Worm (Caenorhabditis elegans) whole organism, L4 larva: Measurements from ENCODE around the gene F54E2.1.
A peak's percentile ranks its signal among the peaks of the same experiment; 100 is the strongest.

Source experiments
- T20F7.1 ChIP-seq: fragments of 200-800 bp; sonication (Bioruptor generic); optimal IDR thresholded peaks from 2 replicates; lab custom pipeline; 2018; ENCODE audit warnings: mild to moderate bottlenecking, missing genetic modification characterization, missing compliant biosample characterization
- T26A8.4 ChIP-seq: fragments of 200-800 bp; sonication (Bioruptor generic); IDR thresholded peaks from 2 replicates; pipeline ENCODE4 v1.3.6; 2022; ENCODE audit warnings: missing genetic modification characterization, missing compliant biosample characterization
- Y5F2A.4 ChIP-seq: fragments of 200-800 bp; sonication (Bioruptor generic); optimal IDR thresholded peaks from 2 replicates; lab custom pipeline; 2018; ENCODE audit warnings: mild to moderate bottlenecking, missing genetic modification characterization, missing compliant biosample characterization
- aha-1 ChIP-seq: fragments of 150-350 bp; peaks from one replicate; lab custom pipeline; 2014; ENCODE audit warnings: missing biosample characterization, missing genetic modification characterization
- ces-1 ChIP-seq: fragments of 150-350 bp; sonication (generic microtip); optimal IDR thresholded peaks from 4 replicates; lab custom pipeline; 2014; ENCODE audit warnings: missing biosample characterization, missing genetic modification reagents, missing genetic modification characterization
- daf-16 ChIP-seq, 3 experiments: sonication (generic microtip); optimal IDR thresholded peaks; 2 replicates each; lab custom pipeline; 2016 to 2017; ENCODE audit warnings: missing genetic modification characterization in 3 of 3, missing genetic modification reagents in 3 of 3, mild to moderate bottlenecking in 2 of 3, missing compliant biosample characterization in 2 of 3, missing biosample characterization in 1 of 3, moderate library complexity in 1 of 3
- daf-19 ChIP-seq: fragments of 200-800 bp; sonication (Bioruptor generic); conservative IDR thresholded peaks from 2 replicates; pipeline ENCODE4 v1.3.6; 2022; ENCODE audit warnings: missing genetic modification characterization, missing compliant biosample characterization
- dmd-6 ChIP-seq: fragments of 200-800 bp; sonication (Bioruptor generic); IDR thresholded peaks from 2 replicates; pipeline ENCODE4 v1.3.6; 2022; ENCODE audit warnings: missing genetic modification reagents, missing genetic modification characterization, missing compliant biosample characterization
- dpl-1 ChIP-seq: fragments of 150-350 bp; optimal IDR thresholded peaks from 2 replicates; lab custom pipeline; 2014; ENCODE audit warnings: missing biosample characterization, missing genetic modification reagents, missing genetic modification characterization
- egl-43 ChIP-seq: fragments of 200-800 bp; sonication (Bioruptor generic); IDR thresholded peaks from 2 replicates; pipeline ENCODE4 v1.3.6; 2022; ENCODE audit warnings: missing genetic modification reagents, missing genetic modification characterization, missing compliant biosample characterization
- hlh-11 ChIP-seq: fragments of 200-800 bp; sonication (Bioruptor generic); optimal IDR thresholded peaks from 2 replicates; lab custom pipeline; 2018; ENCODE audit warnings: mild to moderate bottlenecking, missing genetic modification characterization, missing compliant biosample characterization
- jun-1 ChIP-seq: fragments of 150-350 bp; optimal IDR thresholded peaks from 2 replicates; lab custom pipeline; 2014; ENCODE audit warnings: missing biosample characterization, missing genetic modification reagents, missing genetic modification characterization
- lin-1 ChIP-seq: fragments of 200-800 bp; sonication (Bioruptor generic); IDR thresholded peaks from 2 replicates; pipeline ENCODE4 v1.3.6; 2022; ENCODE audit warnings: missing genetic modification reagents, missing genetic modification characterization, missing compliant biosample characterization
- lin-15B ChIP-seq: fragments of 150-350 bp; sonication (generic microtip); optimal IDR thresholded peaks from 3 replicates; lab custom pipeline; 2014; ENCODE audit warnings: missing biosample characterization, missing genetic modification characterization
- madf-5 ChIP-seq, 2 experiments: fragments of 200-800 bp; sonication (Bioruptor generic); IDR thresholded peaks; 2 replicates each; pipeline ENCODE4 v1.3.6; 2022; ENCODE audit warnings: missing compliant biosample characterization in 2 of 2, missing genetic modification characterization in 2 of 2
- mep-1 ChIP-seq: fragments of 150-350 bp; sonication (generic microtip); optimal IDR thresholded peaks from 3 replicates; lab custom pipeline; 2014; ENCODE audit warnings: missing biosample characterization, missing genetic modification characterization
- mxl-2 ChIP-seq: fragments of 200-800 bp; sonication (Bioruptor generic); conservative IDR thresholded peaks from 2 replicates; pipeline ENCODE4 v1.3.6; 2022; ENCODE audit warnings: missing genetic modification reagents, missing genetic modification characterization, missing compliant biosample characterization
- nhr-28 ChIP-seq: fragments of 150-350 bp; optimal IDR thresholded peaks from 2 replicates; lab custom pipeline; 2014; ENCODE audit warnings: missing biosample characterization, missing genetic modification characterization
- saeg-2 ChIP-seq: fragments of 200-800 bp; sonication (Bioruptor generic); IDR thresholded peaks from 2 replicates; pipeline ENCODE4 v1.3.6; 2022; ENCODE audit warnings: missing genetic modification reagents, missing genetic modification characterization, missing compliant biosample characterization
- set-16 ChIP-seq: fragments of 200-800 bp; sonication (Bioruptor generic); IDR thresholded peaks from 2 replicates; pipeline ENCODE4 v1.3.6; 2022; ENCODE audit warnings: missing genetic modification reagents, missing genetic modification characterization, missing compliant biosample characterization
- skn-1 ChIP-seq: fragments of 150-350 bp; optimal IDR thresholded peaks from 2 replicates; lab custom pipeline; 2014; ENCODE audit warnings: missing biosample characterization, missing genetic modification characterization
- unc-62 ChIP-seq, 3 experiments: fragments of 150-350 bp in 1 of 3; sonication (generic microtip); optimal IDR thresholded peaks in 2 of 3; peaks in 1 of 3; 1 replicate in 1 of 3; 2 replicates in 2 of 3; lab custom pipeline; 2014 to 2017; ENCODE audit warnings: missing biosample characterization in 3 of 3, missing genetic modification characterization in 3 of 3, missing genetic modification reagents in 3 of 3, missing genotype in 1 of 3
- zag-1 ChIP-seq: fragments of 150-350 bp; optimal IDR thresholded peaks from 2 replicates; lab custom pipeline; 2014; ENCODE audit warnings: missing biosample characterization, missing genetic modification characterization
- zip-11 ChIP-seq: fragments of 200-800 bp; sonication (Bioruptor generic); IDR thresholded peaks from 2 replicates; pipeline ENCODE4 v1.3.6; 2022; ENCODE audit warnings: missing genetic modification characterization, missing compliant biosample characterization

F54E2.1 gene

DNA sequence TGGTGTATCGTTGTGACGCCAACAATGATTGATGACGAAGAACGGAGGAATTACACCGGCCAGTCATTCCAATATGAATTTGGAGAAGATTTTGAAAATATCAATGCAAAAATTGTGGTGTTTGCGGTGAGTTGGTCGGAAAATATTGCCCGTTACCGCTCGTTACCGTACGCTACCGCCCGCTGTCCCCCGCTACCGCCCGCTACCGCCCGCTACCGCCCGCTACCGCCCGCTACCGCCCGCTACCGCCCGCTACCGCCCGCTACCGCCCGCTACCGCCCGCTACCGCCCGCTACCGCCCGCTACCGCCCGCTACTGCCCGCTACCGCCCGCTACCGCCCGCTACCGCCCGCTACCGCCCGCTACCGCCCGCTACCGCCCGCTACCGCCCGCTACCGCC lies 32.8 kb upstream of the F54E2.1 start:
- 0 out of 2 replicates have a peak, but pooled peaks have one; percentile 12 for TF ChIP-seq egl-43 (GFP tag; lab: Robert Waterston, UW)
- TF ChIP-seq set-16, result peak; percentile 60

DNA sequence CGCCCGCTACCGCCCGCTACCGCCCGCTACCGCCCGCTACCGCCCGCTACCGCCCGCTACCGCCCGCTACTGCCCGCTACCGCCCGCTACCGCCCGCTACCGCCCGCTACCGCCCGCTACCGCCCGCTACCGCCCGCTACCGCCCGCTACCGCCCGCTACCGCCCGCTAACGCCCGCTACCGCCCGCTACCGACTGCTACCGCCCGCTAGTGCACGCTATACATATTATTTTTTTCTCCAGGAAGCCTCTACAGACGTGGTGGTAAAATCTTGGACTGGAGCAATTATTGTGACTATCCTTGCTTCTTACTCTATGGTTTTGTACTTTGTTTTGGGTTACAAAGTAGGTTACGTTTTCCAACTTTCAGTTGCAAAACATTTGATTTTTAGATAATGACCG lies 31.7 kb upstream of the F54E2.1 start:
- TF ChIP-seq set-16, result peak; percentile 80

DNA sequence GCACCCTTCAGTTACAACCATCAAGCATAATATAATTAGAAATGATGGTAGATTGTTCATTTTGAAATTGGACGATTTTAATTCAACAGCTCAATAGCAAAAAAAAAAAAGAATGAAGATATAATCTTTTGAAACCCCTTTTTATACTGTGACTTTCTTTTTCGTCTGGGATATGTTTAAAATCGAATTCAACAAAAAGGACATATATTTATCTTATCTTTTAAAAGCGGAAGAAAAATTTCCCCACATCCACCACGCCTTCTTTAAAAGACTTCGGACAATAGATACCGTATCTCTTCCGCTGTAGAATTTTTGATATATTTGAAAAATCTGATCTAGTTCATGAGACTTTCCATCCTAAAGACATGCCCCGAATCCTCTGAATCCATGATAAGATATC lies 29.4 kb upstream of the F54E2.1 start, which contains the start of gene R05D8.11:
Gene R05D8.11 (minus strand): TSS at position 101 of the 400 bp plus-strand sequence.
- no peak for TF ChIP-seq mxl-2 (GFP tag; lab: Robert Waterston, UW)
- TF ChIP-seq zag-1, result no peak
- TF ChIP-seq jun-1 (tag; lab: Kevin White, UChicago), result no peak
- TF ChIP-seq nhr-28, result no peak
- TF ChIP-seq madf-5 (GFP tag; IDR thresholded peaks at IDR 0.05; lab: Robert Waterston, UW), result no peak
- TF ChIP-seq T26A8.4 (GFP tag; lab: Robert Waterston, UW), result no peak
- no peak for TF ChIP-seq ces-1 (GFP tag; lab: Kevin White, UChicago)

DNA sequence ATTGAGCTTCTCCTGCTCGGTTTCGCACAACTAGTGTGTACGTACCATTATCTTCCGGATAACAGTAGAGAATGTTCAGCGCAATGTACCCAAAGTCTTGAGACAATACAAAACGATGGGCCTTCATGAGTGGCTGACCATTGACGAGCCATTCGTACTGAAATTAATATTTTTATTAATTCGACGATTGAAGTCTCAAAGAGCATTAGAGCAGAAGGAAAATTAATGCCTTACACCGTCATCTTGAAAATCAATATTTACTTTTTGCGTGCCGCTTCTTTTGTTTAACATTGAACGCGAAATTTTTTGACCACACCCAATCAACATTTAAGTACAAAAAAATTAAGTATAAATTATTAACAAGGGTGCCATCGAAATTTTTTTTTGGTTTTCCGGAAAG lies 17.2 kb upstream of the F54E2.1 start:
- TF ChIP-seq aha-1 (tag; lab: Kevin White, UChicago) (peak; percentile 66), daf-19 (GFP tag; lab: Robert Waterston, UW) (no peak), lin-15B (tag; lab: Kevin White, UChicago) (no peak), T20F7.1 (GFP tag; lab: Kevin White, UChicago) (no peak), dpl-1 (GFP tag; lab: Kevin White, UChicago) (no peak), Y5F2A.4 (no peak)

DNA sequence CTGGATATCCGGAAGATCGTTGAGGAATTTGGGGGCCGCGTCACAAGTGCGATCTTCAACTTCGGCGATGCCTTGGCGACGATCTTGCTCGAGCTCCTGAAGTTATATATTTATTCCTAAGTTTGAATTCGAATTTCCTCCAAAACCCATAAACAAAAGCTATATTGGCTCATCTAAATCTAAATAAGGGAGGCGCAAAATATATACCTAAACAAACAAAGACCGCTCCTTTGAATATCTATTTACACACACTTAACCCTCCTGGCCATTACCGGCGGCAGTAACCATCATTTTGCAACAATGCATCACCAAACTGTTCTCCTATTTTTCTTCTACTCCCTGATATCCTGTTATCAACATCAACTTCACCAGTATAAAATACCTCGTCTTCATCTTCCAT lies 14.2 kb upstream of the F54E2.1 start, which contains the start of gene F54E2.2:
Gene F54E2.2 (plus strand): TSS at position 301 of the 400 bp plus-strand sequence.
- TF ChIP-seq lin-1 (no peak), ces-1 (GFP tag; lab: Kevin White, UChicago) (no peak)

DNA sequence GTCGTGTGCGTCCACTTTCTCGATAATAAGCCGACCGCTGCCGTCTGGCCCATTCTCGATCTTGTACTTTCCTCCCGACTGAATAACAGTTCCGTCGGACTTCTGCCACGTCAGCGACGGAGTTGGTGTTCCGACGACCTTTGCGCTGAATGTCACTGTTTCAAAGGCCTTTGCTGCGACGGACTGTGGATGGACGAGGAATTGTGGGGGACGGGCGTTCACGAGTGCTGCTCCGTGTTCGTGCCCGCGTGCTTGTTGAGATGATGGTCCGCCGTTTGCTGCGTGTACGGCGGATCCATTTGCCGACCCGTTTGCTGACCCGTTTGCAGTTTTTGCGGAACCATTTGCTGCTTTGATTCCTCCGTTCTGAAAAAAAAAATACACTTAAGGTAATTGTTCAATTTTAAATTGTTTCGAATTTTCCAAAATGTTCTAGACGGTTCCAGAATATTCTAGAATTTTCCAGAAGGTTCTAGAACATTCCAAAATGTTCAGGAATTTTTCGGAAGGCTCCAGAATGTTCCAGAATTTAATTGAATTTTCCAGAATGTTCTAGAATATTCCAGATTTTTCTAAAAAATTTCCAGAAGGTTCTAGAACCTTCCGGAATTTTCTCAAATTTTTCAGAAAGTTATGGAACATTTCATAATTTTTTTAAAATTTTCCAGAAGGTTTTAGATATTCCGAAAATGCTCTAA lies 10.9 kb upstream of the F54E2.1 start:
- TF ChIP-seq mep-1, result no peak
- TF ChIP-seq daf-16 (GFP tag; optimal IDR thresholded peaks at IDR 0.05; lab: Kevin White, UChicago), result no peak
- TF ChIP-seq daf-16 (tag; optimal IDR thresholded peaks at IDR 0.05; lab: Kevin White, UChicago), result no peak
- TF ChIP-seq set-16, result peak; percentile 53; the same call in 1 of the 2 replicates
- no peak for TF ChIP-seq dmd-6 (GFP tag; lab: Robert Waterston, UW)
- TF ChIP-seq, all 104 proteins: peak for 1

DNA sequence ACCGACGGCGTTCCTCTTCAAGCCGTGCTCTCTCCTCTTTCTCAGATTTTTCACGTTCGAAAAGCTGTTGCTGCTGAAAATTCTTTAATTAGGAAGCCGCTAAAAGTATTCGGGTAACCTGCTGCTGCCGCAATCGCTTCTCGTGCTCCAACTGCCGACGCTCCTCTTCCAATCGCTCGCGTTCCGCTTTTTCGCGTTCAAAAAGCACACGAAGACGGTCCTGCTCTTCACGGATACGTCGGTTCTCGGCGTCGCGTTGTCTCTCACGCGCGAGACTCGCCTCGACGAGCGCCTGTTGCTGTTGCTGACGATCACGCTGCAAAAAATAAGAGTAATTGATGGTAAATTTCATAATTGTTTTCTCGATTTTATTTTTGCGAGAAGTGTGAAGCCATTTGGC lies 9.5 kb upstream of the F54E2.1 start:
- TF ChIP-seq saeg-2 (no peak), aha-1 (tag; lab: Kevin White, UChicago) (peak; percentile 47), set-16 (peak; percentile 67), daf-16 (GFP tag; optimal IDR thresholded peaks at IDR 0.05; lab: Kevin White, UChicago) (peak in 1 of 2 experiments; percentile 17), daf-16 (tag; optimal IDR thresholded peaks at IDR 0.05; lab: Kevin White, UChicago) (no peak)

DNA sequence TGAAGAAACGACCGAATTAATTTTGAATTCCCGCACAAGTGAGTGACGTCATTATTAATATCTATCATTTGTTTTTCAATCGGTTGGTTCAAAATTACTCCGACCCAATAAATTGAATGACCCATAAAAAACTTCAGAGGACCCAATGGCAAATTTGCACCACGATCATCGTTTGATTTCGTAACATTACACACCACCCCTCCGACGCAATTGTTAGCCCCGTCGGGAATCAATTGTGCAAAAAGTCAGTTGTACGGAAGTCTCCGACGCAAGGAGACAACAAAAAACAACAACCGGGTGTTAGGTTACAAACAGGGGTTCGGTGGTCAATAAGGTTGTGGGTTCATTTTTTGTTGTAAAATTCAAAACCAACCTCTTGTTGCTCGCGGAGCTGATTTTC lies 8.2 kb upstream of the F54E2.1 start:
- TF ChIP-seq unc-62 (GFP tag; optimal IDR thresholded peaks at IDR 0.05 in 1 of 2; lab: Kevin White, UChicago), result peak in 1 of 2 experiments; percentile 89
- no peak for TF ChIP-seq unc-62 (tag; optimal IDR thresholded peaks at IDR 0.05; lab: Kevin White, UChicago)
- peak in 1 of 2 experiments; percentile 68 for TF ChIP-seq daf-16 (GFP tag; optimal IDR thresholded peaks at IDR 0.05; lab: Kevin White, UChicago)
- TF ChIP-seq daf-16 (tag; optimal IDR thresholded peaks at IDR 0.05; lab: Kevin White, UChicago), result no peak
- peak; percentile 14 for TF ChIP-seq hlh-11 (tag; lab: Kevin White, UChicago)
- no peak for TF ChIP-seq zip-11
- TF ChIP-seq skn-1 (tag; lab: Kevin White, UChicago), result no peak
- TF ChIP-seq, all 104 proteins: peak for 3
